Fruit fly (Drosophila melanogaster) whole organism, embryonic: Measurements from ENCODE around the gene CG15930.

Experiments
- Adf1 ChIP-seq: fragments of 200-800 bp; sonication (Bioruptor generic); IDR thresholded peaks from 2 replicates; pipeline ENCODE4 v1.3.6; 2022; ENCODE audit warnings: missing biosample characterization, missing genetic modification characterization
- Bgb ChIP-seq: fragments of 200-800 bp; sonication (Bioruptor generic); IDR thresholded peaks from 2 replicates; pipeline ENCODE4 v1.3.6; 2022; ENCODE audit warnings: missing biosample characterization, missing genetic modification characterization; ENCODE audit not compliant: partially characterized antibody
- C15 ChIP-seq: fragments of 200-800 bp; sonication (Bioruptor generic); IDR thresholded peaks from 3 replicates; pipeline ENCODE4 v1.3.6; 2022; ENCODE audit warnings: missing biosample characterization, missing genetic modification characterization
- CG11695 ChIP-seq: fragments of 200-800 bp; sonication (Bioruptor generic); IDR thresholded peaks from 3 replicates; pipeline ENCODE4 v1.3.6; 2022; ENCODE audit warnings: missing biosample characterization, missing genetic modification characterization
- CG12071 ChIP-seq: fragments of 200-800 bp; sonication (Bioruptor generic); optimal IDR thresholded peaks from 3 replicates; lab custom pipeline; 2018; ENCODE audit warnings: missing biosample characterization, mild to moderate bottlenecking, missing genetic modification characterization
- CG13624 ChIP-seq: fragments of 200-800 bp; sonication (Bioruptor generic); optimal IDR thresholded peaks from 2 replicates; lab custom pipeline; 2016; ENCODE audit warnings: missing biosample characterization, missing genetic modification characterization
- CG15269 ChIP-seq: fragments of 200-800 bp; sonication (Bioruptor generic); optimal IDR thresholded peaks from 2 replicates; lab custom pipeline; 2018; ENCODE audit warnings: missing biosample characterization, mild to moderate bottlenecking, missing genetic modification characterization, moderate library complexity
- CG16815 ChIP-seq: fragments of 200-800 bp; sonication (Bioruptor generic); optimal IDR thresholded peaks from 3 replicates; lab custom pipeline; 2017; ENCODE audit warnings: missing biosample characterization, mild to moderate bottlenecking, missing genetic modification characterization
- CG17328 ChIP-seq: fragments of 200-800 bp; sonication (Bioruptor generic); IDR thresholded peaks from 2 replicates; pipeline ENCODE4 v1.3.6; 2022; ENCODE audit warnings: missing biosample characterization, missing genetic modification characterization
- CG1792 ChIP-seq: fragments of 200-800 bp; sonication (Bioruptor generic); optimal IDR thresholded peaks from 2 replicates; lab custom pipeline; 2016; ENCODE audit warnings: missing biosample characterization, missing genetic modification characterization
- CG1832 ChIP-seq: fragments of 200-800 bp; sonication (Bioruptor generic); optimal IDR thresholded peaks from 2 replicates; lab custom pipeline; 2017; ENCODE audit warnings: missing biosample characterization, mild to moderate bottlenecking, missing genetic modification characterization, inconsistent platforms
- CG2712 ChIP-seq: fragments of 200-800 bp; optimal IDR thresholded peaks from 3 replicates; lab custom pipeline; 2019; ENCODE audit warnings: missing biosample characterization, mild to moderate bottlenecking, missing genetic modification characterization, moderate library complexity
- CG30403 ChIP-seq: fragments of 200-800 bp; sonication (Bioruptor generic); optimal IDR thresholded peaks from 3 replicates; lab custom pipeline; 2016; ENCODE audit warnings: missing biosample characterization, missing genetic modification characterization
- CG33213 ChIP-seq: fragments of 200-800 bp; sonication (Bioruptor generic); optimal IDR thresholded peaks from 3 replicates; lab custom pipeline; 2016; ENCODE audit warnings: missing biosample characterization, missing genetic modification characterization
- CG34422 ChIP-seq: fragments of 200-800 bp; sonication (Bioruptor generic); IDR thresholded peaks from 3 replicates; pipeline ENCODE4 v1.3.6; 2022; ENCODE audit warnings: missing biosample characterization, missing genetic modification characterization
- CG4404 ChIP-seq: fragments of 200-800 bp; sonication (Bioruptor generic); IDR thresholded peaks from 2 replicates; pipeline ENCODE4 v1.3.6; 2022; ENCODE audit warnings: missing biosample characterization, missing genetic modification characterization
- CG5953 ChIP-seq: fragments of 200-800 bp; sonication (Bioruptor generic); IDR thresholded peaks from 2 replicates; pipeline ENCODE4 v1.3.6; 2022; ENCODE audit warnings: missing biosample characterization, missing genetic modification characterization
- CG7271 ChIP-seq: fragments of 200-800 bp; sonication (Bioruptor generic); optimal IDR thresholded peaks from 2 replicates; lab custom pipeline; 2018; ENCODE audit warnings: missing biosample characterization, mild to moderate bottlenecking, missing genetic modification characterization, moderate library complexity
- CG8089 ChIP-seq: fragments of 200-800 bp; sonication (Bioruptor generic); optimal IDR thresholded peaks from 3 replicates; lab custom pipeline; 2016; ENCODE audit warnings: missing biosample characterization, missing genetic modification characterization
- CG9797 ChIP-seq: fragments of 200-800 bp; sonication (Bioruptor generic); optimal IDR thresholded peaks from 3 replicates; lab custom pipeline; 2018; ENCODE audit warnings: missing biosample characterization, mild to moderate bottlenecking, missing genetic modification characterization
- CHES-1-like ChIP-seq: fragments of 200-800 bp; sonication (Bioruptor generic); optimal IDR thresholded peaks from 2 replicates; lab custom pipeline; 2016; ENCODE audit warnings: missing biosample characterization, missing genetic modification characterization
- Dek ChIP-seq: fragments of 200-800 bp; sonication (Bioruptor generic); optimal IDR thresholded peaks from 3 replicates; lab custom pipeline; 2019; ENCODE audit warnings: missing biosample characterization, mild to moderate bottlenecking, missing genetic modification characterization, moderate library complexity
- Dp ChIP-seq: fragments of 200-800 bp; sonication (Bioruptor generic); optimal IDR thresholded peaks from 2 replicates; lab custom pipeline; 2018; ENCODE audit warnings: missing biosample characterization, mild to moderate bottlenecking, missing genetic modification characterization, moderate library complexity
- E2f1 ChIP-seq: fragments of 200-800 bp; sonication (Bioruptor generic); IDR thresholded peaks from 2 replicates; pipeline ENCODE4 v1.3.6; 2022; ENCODE audit warnings: missing biosample characterization, missing genetic modification characterization
- Eip74EF ChIP-seq, 2 experiments: fragments of 200-800 bp in 1 of 2; fragments of >200 bp in 1 of 2; sonication (Bioruptor generic) in 1 of 2; optimal IDR thresholded peaks; 2 replicates each; lab custom pipeline; 2017 to 2019; ENCODE audit warnings: missing biosample characterization in 2 of 2, missing genetic modification characterization in 2 of 2, mild to moderate bottlenecking in 1 of 2, moderate library complexity in 1 of 2
- HLH3B ChIP-seq: fragments of 200-800 bp; sonication (Bioruptor generic); IDR thresholded peaks from 2 replicates; pipeline ENCODE4 v1.3.6; 2022; ENCODE audit warnings: missing biosample characterization, missing genetic modification characterization
- HLH54F ChIP-seq: fragments of 200-800 bp; sonication (Bioruptor generic); optimal IDR thresholded peaks from 3 replicates; lab custom pipeline; 2016; ENCODE audit warnings: missing biosample characterization, missing genetic modification characterization
- Hey ChIP-seq: fragments of 200-800 bp; sonication (Bioruptor generic); optimal IDR thresholded peaks from 3 replicates; lab custom pipeline; 2018; ENCODE audit warnings: missing biosample characterization, mild to moderate bottlenecking, missing genetic modification characterization
- Hr51 ChIP-seq, 2 experiments: fragments of 200-800 bp; sonication (Bioruptor generic); optimal IDR thresholded peaks; 2 replicates in 1 of 2; 3 replicates in 1 of 2; lab custom pipeline; 2016 to 2018; ENCODE audit warnings: missing biosample characterization in 2 of 2, missing genetic modification characterization in 2 of 2, mild to moderate bottlenecking in 1 of 2, moderate library complexity in 1 of 2
- Mrtf ChIP-seq: fragments of 200-800 bp; sonication (Bioruptor generic); IDR thresholded peaks from 3 replicates; pipeline ENCODE4 v1.3.6; 2022; ENCODE audit warnings: missing biosample characterization, missing genetic modification characterization
- NfI ChIP-seq: fragments of 200-800 bp; sonication (Bioruptor generic); optimal IDR thresholded peaks from 3 replicates; lab custom pipeline; 2018; ENCODE audit warnings: missing biosample characterization, mild to moderate bottlenecking, missing genetic modification characterization, moderate library complexity
- Scr ChIP-seq: fragments of 200-800 bp; sonication (Bioruptor generic); IDR thresholded peaks from 2 replicates; pipeline ENCODE4 v1.3.6; 2022; ENCODE audit warnings: missing biosample characterization, missing genetic modification characterization; ENCODE audit not compliant: partially characterized antibody
- Stat92E ChIP-seq, 3 experiments: fragments of >200 bp in 2 of 3; fragments of 200-800 bp in 1 of 3; sonication (Bioruptor generic) in 1 of 3; optimal IDR thresholded peaks; 2 replicates each; lab custom pipeline; 2017 to 2019; ENCODE audit warnings: missing biosample characterization in 3 of 3, missing genetic modification characterization in 3 of 3, mild to moderate bottlenecking in 1 of 3, moderate library complexity in 1 of 3
- Trl ChIP-seq, 3 experiments: fragments of >200 bp in 2 of 3; fragments of 200-800 bp in 1 of 3; sonication (Bioruptor generic) in 1 of 3; optimal IDR thresholded peaks; 2 replicates in 1 of 3; 3 replicates in 2 of 3; lab custom pipeline; 2016 to 2017; ENCODE audit warnings: missing biosample characterization in 1 of 3, missing genetic modification characterization in 1 of 3
- Vsx1 ChIP-seq: fragments of 200-800 bp; sonication (Bioruptor generic); optimal IDR thresholded peaks from 2 replicates; lab custom pipeline; 2017; ENCODE audit warnings: missing biosample characterization, mild to moderate bottlenecking, missing genetic modification characterization, missing genetic modification reagents
- al ChIP-seq: fragments of 200-800 bp; sonication (Bioruptor generic); IDR thresholded peaks from 2 replicates; pipeline ENCODE4 v1.3.6; 2022; ENCODE audit warnings: missing biosample characterization, missing genetic modification characterization
- bab2 ChIP-seq: fragments of 200-800 bp; sonication (Bioruptor generic); optimal IDR thresholded peaks from 2 replicates; lab custom pipeline; 2016; ENCODE audit warnings: missing biosample characterization, missing genetic modification characterization
- bcd ChIP-seq: fragments of 200-800 bp; sonication (Bioruptor generic); optimal IDR thresholded peaks from 2 replicates; lab custom pipeline; 2017; ENCODE audit warnings: missing biosample characterization, mild to moderate bottlenecking, missing genetic modification characterization
- bigmax ChIP-seq: fragments of 200-800 bp; sonication (Bioruptor generic); optimal IDR thresholded peaks from 2 replicates; lab custom pipeline; 2018; ENCODE audit warnings: missing biosample characterization, mild to moderate bottlenecking, missing genetic modification characterization
- chif ChIP-seq, 2 experiments: fragments of 200-800 bp; sonication (Bioruptor generic); optimal IDR thresholded peaks; 3 replicates each; lab custom pipeline; 2016; ENCODE audit warnings: missing biosample characterization in 2 of 2, missing genetic modification characterization in 2 of 2
- corto ChIP-seq: fragments of 200-800 bp; sonication (Bioruptor generic); optimal IDR thresholded peaks from 2 replicates; lab custom pipeline; 2016; ENCODE audit warnings: missing biosample characterization, mild to moderate bottlenecking, missing genetic modification characterization, moderate library complexity
- da ChIP-seq: fragments of 200-800 bp; sonication (Bioruptor generic); optimal IDR thresholded peaks from 2 replicates; lab custom pipeline; 2016; ENCODE audit warnings: missing biosample characterization, missing genetic modification characterization
- dmrt99B ChIP-seq: fragments of 200-800 bp; sonication (Bioruptor generic); optimal IDR thresholded peaks from 2 replicates; lab custom pipeline; 2018; ENCODE audit warnings: missing biosample characterization, mild to moderate bottlenecking, missing genetic modification characterization, moderate library complexity
- gem ChIP-seq: fragments of 200-800 bp; sonication (Bioruptor generic); optimal IDR thresholded peaks from 2 replicates; lab custom pipeline; 2019; ENCODE audit warnings: missing biosample characterization, mild to moderate bottlenecking, missing genetic modification characterization, moderate library complexity
- gsb ChIP-seq: fragments of 200-800 bp; sonication (Bioruptor generic); IDR thresholded peaks from 2 replicates; pipeline ENCODE4 v1.3.6; 2022; ENCODE audit warnings: missing biosample characterization, missing genetic modification characterization
- maf-S ChIP-seq: fragments of 200-800 bp; sonication (Bioruptor generic); optimal IDR thresholded peaks from 2 replicates; lab custom pipeline; 2016; ENCODE audit warnings: missing biosample characterization, missing genetic modification characterization
- mam ChIP-seq: fragments of 200-800 bp; sonication (Bioruptor generic); optimal IDR thresholded peaks from 3 replicates; lab custom pipeline; 2016; ENCODE audit warnings: missing biosample characterization, missing genetic modification characterization
- mirr ChIP-seq: fragments of 200-800 bp; sonication (Bioruptor generic); optimal IDR thresholded peaks from 3 replicates; lab custom pipeline; 2018; ENCODE audit warnings: missing biosample characterization, mild to moderate bottlenecking, missing genetic modification characterization
- sens ChIP-seq: fragments of 200-800 bp; sonication (Bioruptor generic); peaks from one replicate; lab custom pipeline; 2016; ENCODE audit warnings: missing biosample characterization, missing genetic modification characterization
- seq ChIP-seq: fragments of 200-800 bp; sonication (Bioruptor generic); IDR thresholded peaks from 2 replicates; pipeline ENCODE4 v1.3.6; 2022; ENCODE audit warnings: missing biosample characterization, missing genetic modification characterization
- unpg ChIP-seq: fragments of 200-800 bp; sonication (Bioruptor generic); optimal IDR thresholded peaks from 3 replicates; lab custom pipeline; 2018; ENCODE audit warnings: missing biosample characterization, mild to moderate bottlenecking, missing genetic modification characterization, moderate library complexity

Gene CG15930

dm6 chrX:5357035-5357434 lies 39.9 kb upstream of the CG15930 start (continued):
- TF ChIP-seq mirr, result no peak
- no peak for TF ChIP-seq CG34422 (GFP tag; lab: Robert Waterston, UW)
- no peak for TF ChIP-seq Adf1 (GFP tag; lab: Robert Waterston, UW)
- TF ChIP-seq CG12071, result no peak
- no peak for TF ChIP-seq da (GFP tag; lab: Kevin White, UChicago)
- no peak for TF ChIP-seq CG8089 (GFP tag; lab: Kevin White, UChicago)
- 0 out of 2 replicates have a peak, but pooled peaks have one; percentile 20 for TF ChIP-seq al
- TF ChIP-seq Stat92E (GFP tag; optimal IDR thresholded peaks at IDR 0.05; lab: Kevin White, UChicago), result no peak
- no peak for TF ChIP-seq CG4404 (GFP tag; lab: Robert Waterston, UW)
- TF ChIP-seq Bgb (GFP tag; lab: Robert Waterston, UW), result no peak
- TF ChIP-seq NfI (GFP tag; lab: Kevin White, UChicago), result no peak
- TF ChIP-seq CG13624 (GFP tag; lab: Kevin White, UChicago), result no peak
- TF ChIP-seq dmrt99B, result peak; percentile 43
- TF ChIP-seq CHES-1-like (GFP tag; lab: Kevin White, UChicago), result no peak
- no peak for TF ChIP-seq Dek (tag; lab: Kevin White, UChicago)
- TF ChIP-seq Trl (optimal IDR thresholded peaks at IDR 0.05; lab: Kevin White, UChicago), result no peak
- TF ChIP-seq Trl (GFP tag; optimal IDR thresholded peaks at IDR 0.05; lab: Kevin White, UChicago), result no peak
- TF ChIP-seq mam (GFP tag; lab: Kevin White, UChicago), result peak; percentile 0
- TF ChIP-seq Scr, result no peak
- no peak for TF ChIP-seq CG9797
- TF ChIP-seq CG15269 (tag; lab: Kevin White, UChicago), result no peak
- no peak for TF ChIP-seq CG11695 (GFP tag; lab: Robert Waterston, UW)
- TF ChIP-seq CG2712, result peak; percentile 9
- no peak for TF ChIP-seq bab2 (GFP tag; lab: Kevin White, UChicago)
- no peak for TF ChIP-seq chif (GFP tag; optimal IDR thresholded peaks at IDR 0.05; lab: Kevin White, UChicago)
- no peak for TF ChIP-seq CG7271 (tag; lab: Kevin White, UChicago)
- TF ChIP-seq Hey, result no peak
- TF ChIP-seq E2f1, result no peak
- TF ChIP-seq gsb (GFP tag; lab: Robert Waterston, UW), result no peak
- TF ChIP-seq Dp (GFP tag; lab: Kevin White, UChicago), result no peak
- no peak for TF ChIP-seq corto (GFP tag; lab: Kevin White, UChicago)
- no peak for TF ChIP-seq bigmax
- TF ChIP-seq Hr51 (GFP tag; optimal IDR thresholded peaks at IDR 0.05; lab: Kevin White, UChicago), result peak in 1 of 2 experiments; percentile 35
- TF ChIP-seq CG16815 (GFP tag; lab: Kevin White, UChicago), result no peak
- TF ChIP-seq maf-S (GFP tag; lab: Kevin White, UChicago), result no peak
- TF ChIP-seq seq, result no peak
- TF ChIP-seq gem (tag; lab: Kevin White, UChicago), result peak; percentile 33
- no peak for TF ChIP-seq sens (GFP tag; lab: Kevin White, UChicago)
- TF ChIP-seq HLH54F (GFP tag; lab: Kevin White, UChicago), result no peak
- no peak for TF ChIP-seq CG33213 (GFP tag; lab: Kevin White, UChicago)
- TF ChIP-seq CG17328 (GFP tag; lab: Robert Waterston, UW), result 0 out of 2 replicates have a peak, but pooled peaks have one; percentile 16
- TF ChIP-seq C15 (GFP tag; lab: Robert Waterston, UW), result no peak
- no peak for TF ChIP-seq CG1792 (GFP tag; lab: Kevin White, UChicago)
- peak; percentile 17 for TF ChIP-seq unpg (GFP tag; lab: Kevin White, UChicago)
- TF ChIP-seq Vsx1 (GFP tag; lab: Kevin White, UChicago), result no peak
- TF ChIP-seq bcd (GFP tag; lab: Kevin White, UChicago), result no peak
- TF ChIP-seq CG5953 (GFP tag; lab: Robert Waterston, UW), result no peak
- TF ChIP-seq Eip74EF (GFP tag; optimal IDR thresholded peaks at IDR 0.05; lab: Kevin White, UChicago), result no peak
- TF ChIP-seq HLH3B (GFP tag; lab: Robert Waterston, UW), result no peak
- no peak for TF ChIP-seq CG1832 (GFP tag; lab: Kevin White, UChicago)
- TF ChIP-seq CG30403 (GFP tag; lab: Kevin White, UChicago), result peak; percentile 8
- no peak for TF ChIP-seq Mrtf (GFP tag; lab: Robert Waterston, UW)
